Worm (Caenorhabditis elegans): Measurements from ENCODE around the gene C05G5.1.

Gene C05G5.1

ce11 chrX:14737623-14738022 lies 2.3 kb downstream of the C05G5.1 start:
- TF ChIP-seq efl-1 (optimal IDR thresholded peaks at IDR 0.05) = no peak
- peak in 1 of 2 experiments; percentile 64 for TF ChIP-seq efl-1 (GFP tag; optimal IDR thresholded peaks at IDR 0.05 in 1 of 2)
- TF ChIP-seq blmp-1 (tag; optimal IDR thresholded peaks at IDR 0.05) = peak; percentile 39
- TF ChIP-seq nhr-71 (tag; optimal IDR thresholded peaks at IDR 0.05) = no peak
- no peak for TF ChIP-seq C04F5.9 (tag; optimal IDR thresholded peaks at IDR 0.05)

- no peak for TF ChIP-seq ama-1 (optimal IDR thresholded peaks at IDR 0.05)
- peak; percentile 70 for TF ChIP-seq nhr-85 (tag)
- TF ChIP-seq Y116A8C.19 (tag; optimal IDR thresholded peaks at IDR 0.05; ENCODE audit: borderline replicate concordance) = no peak
- TF ChIP-seq unc-62 (GFP tag; optimal IDR thresholded peaks at IDR 0.05) = no peak
- no peak for TF ChIP-seq ces-1 (GFP tag; optimal IDR thresholded peaks at IDR 0.05)
- TF ChIP-seq snu-23 (GFP tag; optimal IDR thresholded peaks at IDR 0.05) = peak; percentile 26
- no peak for TF ChIP-seq hlh-17 (GFP tag; optimal IDR thresholded peaks at IDR 0.05; ENCODE audit: borderline replicate concordance)
- TF ChIP-seq unc-130 (tag; optimal IDR thresholded peaks at IDR 0.05) = no peak
- no peak for TF ChIP-seq ceh-88 (GFP tag; IDR thresholded peaks at IDR 0.05)
- TF ChIP-seq nhr-19 (GFP tag; conservative IDR thresholded peaks at IDR 0.05) = peak; percentile 20; the same call in 1 of the 2 replicates
- TF ChIP-seq nhr-20 (tag; optimal IDR thresholded peaks at IDR 0.05) = peak; percentile 59
- TF ChIP-seq skn-1 (tag; optimal IDR thresholded peaks at IDR 0.05) = no peak
- peak; percentile 41 for TF ChIP-seq jun-1 (tag; optimal IDR thresholded peaks at IDR 0.05)
- TF ChIP-seq C16A3.4 (tag; optimal IDR thresholded peaks at IDR 0.05) = no peak
- no peak for TF ChIP-seq pax-3 (tag; optimal IDR thresholded peaks at IDR 0.05)
- peak in 2 of 6 experiments; percentile 62 to 81 for TF ChIP-seq elt-3 (tag; optimal IDR thresholded peaks at IDR 0.05)
- TF ChIP-seq lin-13 (GFP tag; optimal IDR thresholded peaks at IDR 0.05) = no peak
- no peak for TF ChIP-seq lir-3 (tag; optimal IDR thresholded peaks at IDR 0.05; ENCODE audit: poor library complexity)
- no peak for TF ChIP-seq hlh-4 (tag; optimal IDR thresholded peaks at IDR 0.05)
- TF ChIP-seq nhr-71 (tag; optimal IDR thresholded peaks at IDR 0.05) = peak; percentile 62
- peak; percentile 21 for TF ChIP-seq lin-14 (GFP tag; optimal IDR thresholded peaks at IDR 0.05)
- no peak for TF ChIP-seq ztf-11 (tag; optimal IDR thresholded peaks at IDR 0.05)
- peak; percentile 60 for TF ChIP-seq dsc-1 (tag; optimal IDR thresholded peaks at IDR 0.05)
- peak in 1 of 2 experiments; percentile 21 for TF ChIP-seq lsy-2 (tag; optimal IDR thresholded peaks at IDR 0.05)
- TF ChIP-seq fos-1 (tag; optimal IDR thresholded peaks at IDR 0.05) = no peak
- no peak for TF ChIP-seq ceh-90 (tag; optimal IDR thresholded peaks at IDR 0.05)
- peak; percentile 52 for TF ChIP-seq tbx-2 (tag; optimal IDR thresholded peaks at IDR 0.05)
- no peak for TF ChIP-seq unc-98 (GFP tag; IDR thresholded peaks at IDR 0.05)
- no peak for TF ChIP-seq lin-39 (tag; optimal IDR thresholded peaks at IDR 0.05)
- TF ChIP-seq egl-27 (tag; optimal IDR thresholded peaks at IDR 0.05) = no peak
- TF ChIP-seq nhr-11 (tag; optimal IDR thresholded peaks at IDR 0.05) = no peak
- peak; percentile 5 for TF ChIP-seq nhr-90 (tag; optimal IDR thresholded peaks at IDR 0.05; ENCODE audit: poor library complexity)
- TF ChIP-seq lin-35 (GFP tag; optimal IDR thresholded peaks at IDR 0.05) = peak in 1 of 2 experiments; percentile 25
- TF ChIP-seq blmp-1 (tag; optimal IDR thresholded peaks at IDR 0.05) = peak; percentile 63
- TF ChIP-seq nhr-237 (tag; optimal IDR thresholded peaks at IDR 0.05) = no peak
- peak; percentile 73 for TF ChIP-seq elt-2 (tag; optimal IDR thresholded peaks at IDR 0.05)
Measured at ce11 chrX:14736955-14737621, 2.8 kb downstream of the C05G5.1 start.

- peak; percentile 35 for TF ChIP-seq snpc-4 (tag; optimal IDR thresholded peaks at IDR 0.05)
- TF ChIP-seq ztf-4 (tag; optimal IDR thresholded peaks at IDR 0.05) = no peak
Measured at ce11 chrX:14736220-14736619, 3.7 kb downstream of the C05G5.1 start.

All from whole organism, L1 larva.